Fruit fly (Drosophila melanogaster) whole organism, embryonic: ENCODE data around the gene Sec13.
A peak's percentile ranks its signal among the peaks of the same experiment; 100 is the strongest.

Experiments used
- Asciz ChIP-seq: fragments of 200-800 bp; sonication (Bioruptor generic); optimal IDR thresholded peaks from 2 replicates; lab custom pipeline; 2017; ENCODE audit warnings: missing biosample characterization, mild to moderate bottlenecking, missing genetic modification characterization, missing genetic modification reagents
- Atf-2 ChIP-seq: fragments of 200-800 bp; sonication (Bioruptor generic); optimal IDR thresholded peaks from 2 replicates; lab custom pipeline; 2016; ENCODE audit warnings: missing biosample characterization, missing genetic modification characterization
- Bteb2 ChIP-seq: fragments of 200-800 bp; sonication (Bioruptor generic); optimal IDR thresholded peaks from 2 replicates; lab custom pipeline; 2016; ENCODE audit warnings: missing biosample characterization, missing genetic modification characterization
- CG10959 ChIP-seq: fragments of 200-800 bp; sonication (Bioruptor generic); IDR thresholded peaks from 2 replicates; pipeline ENCODE4 v1.3.6; 2022; ENCODE audit warnings: missing biosample characterization, missing genetic modification characterization
- CG11723 ChIP-seq: fragments of 200-800 bp; sonication (Bioruptor generic); optimal IDR thresholded peaks from 2 replicates; lab custom pipeline; 2017; ENCODE audit warnings: missing biosample characterization, mild to moderate bottlenecking, missing genetic modification characterization
- CG1233 ChIP-seq: fragments of 200-800 bp; sonication (Bioruptor generic); optimal IDR thresholded peaks from 4 replicates; lab custom pipeline; 2018; ENCODE audit warnings: missing biosample characterization, mild to moderate bottlenecking, missing genetic modification characterization
- CG13296 ChIP-seq: fragments of 200-800 bp; sonication (Bioruptor generic); optimal IDR thresholded peaks from 3 replicates; lab custom pipeline; 2018; ENCODE audit warnings: missing biosample characterization, mild to moderate bottlenecking, missing genetic modification characterization
- CG13894 ChIP-seq: fragments of 200-800 bp; sonication (Bioruptor generic); optimal IDR thresholded peaks from 3 replicates; lab custom pipeline; 2018; ENCODE audit warnings: missing biosample characterization, mild to moderate bottlenecking, missing genetic modification characterization, moderate library complexity
- CG14965 ChIP-seq: fragments of 200-800 bp; sonication (Bioruptor generic); optimal IDR thresholded peaks from 2 replicates; lab custom pipeline; 2016; ENCODE audit warnings: missing biosample characterization, missing genetic modification characterization, borderline replicate concordance
- CG15073 ChIP-seq: fragments of 200-800 bp; sonication (Bioruptor generic); optimal IDR thresholded peaks from 2 replicates; lab custom pipeline; 2016; ENCODE audit warnings: missing biosample characterization, missing genetic modification characterization
- CG17359 ChIP-seq: fragments of 200-800 bp; sonication (Bioruptor generic); optimal IDR thresholded peaks from 3 replicates; lab custom pipeline; 2018; ENCODE audit warnings: missing biosample characterization, mild to moderate bottlenecking, missing genetic modification characterization, moderate library complexity
- CG18011 ChIP-seq: fragments of 200-800 bp; sonication (Bioruptor generic); optimal IDR thresholded peaks from 2 replicates; lab custom pipeline; 2017; ENCODE audit warnings: missing biosample characterization, missing genetic modification characterization, mild to moderate bottlenecking, moderate library complexity, missing genotype
- CG18619 ChIP-seq: fragments of 200-800 bp; sonication (Bioruptor generic); optimal IDR thresholded peaks from 3 replicates; lab custom pipeline; 2017; ENCODE audit warnings: missing biosample characterization, mild to moderate bottlenecking, missing genetic modification characterization
- CG2202 ChIP-seq: fragments of 200-800 bp; sonication (Bioruptor generic); optimal IDR thresholded peaks from 2 replicates; lab custom pipeline; 2018; ENCODE audit warnings: missing biosample characterization, mild to moderate bottlenecking, missing genetic modification characterization
- CG2712 ChIP-seq: fragments of 200-800 bp; optimal IDR thresholded peaks from 3 replicates; lab custom pipeline; 2019; ENCODE audit warnings: missing biosample characterization, mild to moderate bottlenecking, missing genetic modification characterization, moderate library complexity
- CG3163 ChIP-seq: fragments of 200-800 bp; sonication (Bioruptor generic); optimal IDR thresholded peaks from 3 replicates; lab custom pipeline; 2016; ENCODE audit warnings: missing biosample characterization, missing genetic modification characterization
- CG3995 ChIP-seq: fragments of 200-800 bp; sonication (Bioruptor generic); optimal IDR thresholded peaks from 3 replicates; lab custom pipeline; 2016; ENCODE audit warnings: missing biosample characterization, missing genetic modification characterization
- CG8765 ChIP-seq: fragments of 200-800 bp; sonication (Bioruptor generic); IDR thresholded peaks from 2 replicates; pipeline ENCODE4 v1.3.6; 2022; ENCODE audit warnings: missing biosample characterization, missing genetic modification characterization
- CG8924 ChIP-seq: fragments of 200-800 bp; optimal IDR thresholded peaks from 3 replicates; lab custom pipeline; 2019; ENCODE audit warnings: missing biosample characterization, mild to moderate bottlenecking, missing genetic modification characterization, moderate library complexity
- CG9876 ChIP-seq: fragments of 200-800 bp; sonication (Bioruptor generic); optimal IDR thresholded peaks from 2 replicates; lab custom pipeline; 2016; ENCODE audit warnings: missing biosample characterization, missing genetic modification characterization
- Dad ChIP-seq: fragments of 200-800 bp; sonication (Bioruptor generic); optimal IDR thresholded peaks from 3 replicates; lab custom pipeline; 2016; ENCODE audit warnings: missing biosample characterization, missing genetic modification characterization
- Dek ChIP-seq: fragments of 200-800 bp; sonication (Bioruptor generic); optimal IDR thresholded peaks from 3 replicates; lab custom pipeline; 2019; ENCODE audit warnings: missing biosample characterization, mild to moderate bottlenecking, missing genetic modification characterization, moderate library complexity
- Dip2 ChIP-seq: fragments of 200-800 bp; sonication (Bioruptor generic); IDR thresholded peaks from 2 replicates; pipeline ENCODE4 v1.3.6; 2022; ENCODE audit warnings: missing biosample characterization, missing genetic modification characterization
- Dip3 ChIP-seq: fragments of 200-800 bp; sonication (Bioruptor generic); optimal IDR thresholded peaks from 3 replicates; lab custom pipeline; 2016; ENCODE audit warnings: missing biosample characterization, missing genetic modification characterization
- HLHmδ ChIP-seq: fragments of 200-800 bp; sonication (Bioruptor generic); optimal IDR thresholded peaks from 2 replicates; lab custom pipeline; 2018; ENCODE audit warnings: missing biosample characterization, mild to moderate bottlenecking, missing genetic modification characterization, moderate library complexity
- MESR4 ChIP-seq: fragments of 200-800 bp; sonication (Bioruptor generic); optimal IDR thresholded peaks from 2 replicates; lab custom pipeline; 2018; ENCODE audit warnings: missing biosample characterization, mild to moderate bottlenecking, missing genetic modification characterization, moderate library complexity
- Nf-YB ChIP-seq: fragments of 200-800 bp; sonication (Bioruptor generic); optimal IDR thresholded peaks from 3 replicates; lab custom pipeline; 2019; ENCODE audit warnings: missing biosample characterization, mild to moderate bottlenecking, missing genetic modification characterization, moderate library complexity
- Nf-YC ChIP-seq: fragments of 200-800 bp; optimal IDR thresholded peaks from 3 replicates; lab custom pipeline; 2019; ENCODE audit warnings: missing biosample characterization, mild to moderate bottlenecking, missing genetic modification characterization, moderate library complexity
- Pdp1 ChIP-seq, 2 experiments: fragments of 200-800 bp; sonication (Bioruptor generic); optimal IDR thresholded peaks; 3 replicates each; lab custom pipeline; 2016; ENCODE audit warnings: missing biosample characterization in 2 of 2, missing genetic modification characterization in 2 of 2, mild to moderate bottlenecking in 1 of 2, moderate library complexity in 1 of 2
- Ravus ChIP-seq: fragments of 200-800 bp; sonication (Bioruptor generic); IDR thresholded peaks from 2 replicates; pipeline ENCODE4 v1.3.6; 2022; ENCODE audit warnings: missing biosample characterization, missing genetic modification characterization
- Rfx ChIP-seq: fragments of 200-800 bp; sonication (Bioruptor generic); IDR thresholded peaks from 2 replicates; pipeline ENCODE4 v1.3.6; 2022; ENCODE audit warnings: missing biosample characterization, missing genetic modification characterization
- Side ChIP-seq: fragments of 200-800 bp; sonication (Bioruptor generic); optimal IDR thresholded peaks from 2 replicates; lab custom pipeline; 2016; ENCODE audit warnings: missing biosample characterization, missing genetic modification characterization
- bbx ChIP-seq: fragments of 200-800 bp; sonication (Bioruptor generic); IDR thresholded peaks from 2 replicates; pipeline ENCODE4 v1.3.6; 2022; ENCODE audit warnings: missing biosample characterization, missing genetic modification characterization; ENCODE audit not compliant: partially characterized antibody
- chm ChIP-seq: fragments of 200-800 bp; sonication (Bioruptor generic); IDR thresholded peaks from 2 replicates; pipeline ENCODE4 v1.3.6; 2022; ENCODE audit warnings: missing biosample characterization, missing genetic modification characterization
- croc ChIP-seq: fragments of 200-800 bp; sonication (Bioruptor generic); conservative IDR thresholded peaks from 3 replicates; pipeline ENCODE4 v1.3.6; 2022; ENCODE audit warnings: missing biosample characterization, missing genetic modification characterization
- eve ChIP-seq, 2 experiments: fragments of >200 bp; optimal IDR thresholded peaks; 2 replicates each; lab custom pipeline; 2017; ENCODE audit warnings: missing biosample characterization in 2 of 2, missing genetic modification characterization in 2 of 2
- eyg ChIP-seq: fragments of 200-800 bp; sonication (Bioruptor generic); optimal IDR thresholded peaks from 3 replicates; lab custom pipeline; 2016; ENCODE audit warnings: missing biosample characterization, missing genetic modification characterization
- gcm2 ChIP-seq: fragments of 200-800 bp; sonication (Bioruptor generic); optimal IDR thresholded peaks from 2 replicates; lab custom pipeline; 2016; ENCODE audit warnings: missing biosample characterization, missing genetic modification characterization
- gfzf ChIP-seq: fragments of 200-800 bp; sonication (Bioruptor generic); optimal IDR thresholded peaks from 2 replicates; lab custom pipeline; 2016; ENCODE audit warnings: missing biosample characterization, mild to moderate bottlenecking, missing genetic modification characterization, moderate library complexity
- h ChIP-seq: fragments of >200 bp; optimal IDR thresholded peaks from 2 replicates; lab custom pipeline; 2017
- lbe ChIP-seq: fragments of 200-800 bp; sonication (Bioruptor generic); optimal IDR thresholded peaks from 2 replicates; lab custom pipeline; 2016; ENCODE audit warnings: missing biosample characterization, mild to moderate bottlenecking, missing genetic modification characterization
- lola ChIP-seq, 3 experiments: fragments of >200 bp in 2 of 3; fragments of 200-800 bp in 1 of 3; sonication (Bioruptor generic) in 1 of 3; optimal IDR thresholded peaks; 2 replicates each; lab custom pipeline; 2017 to 2019; ENCODE audit warnings: missing biosample characterization in 3 of 3, missing genetic modification characterization in 3 of 3, mild to moderate bottlenecking in 1 of 3, moderate library complexity in 1 of 3
- lov ChIP-seq, 2 experiments: fragments of 200-800 bp in 1 of 2; fragments of >200 bp in 1 of 2; sonication (Bioruptor generic) in 1 of 2; IDR thresholded peaks in 1 of 2; optimal IDR thresholded peaks in 1 of 2; 2 replicates in 1 of 2; 3 replicates in 1 of 2; pipeline versions ENCODE4 v1.3.6 to Lab custom; 2017 to 2022; ENCODE audit warnings: missing biosample characterization in 1 of 2, missing genetic modification characterization in 1 of 2
- nom ChIP-seq: fragments of 200-800 bp; sonication (Bioruptor generic); optimal IDR thresholded peaks from 2 replicates; lab custom pipeline; 2017; ENCODE audit warnings: missing biosample characterization, missing genetic modification characterization, mild to moderate bottlenecking, moderate library complexity, missing genetic modification reagents
- pita ChIP-seq: fragments of 200-800 bp; sonication (Bioruptor generic); optimal IDR thresholded peaks from 2 replicates; lab custom pipeline; 2017; ENCODE audit warnings: missing biosample characterization, mild to moderate bottlenecking, missing genetic modification characterization
- stc ChIP-seq: fragments of 200-800 bp; sonication (Bioruptor generic); IDR thresholded peaks from 2 replicates; pipeline ENCODE4 v1.3.6; 2022; ENCODE audit warnings: missing biosample characterization, missing genetic modification characterization
- tin ChIP-seq: fragments of 200-800 bp; sonication (Bioruptor generic); optimal IDR thresholded peaks from 3 replicates; lab custom pipeline; 2016; ENCODE audit warnings: missing biosample characterization, missing genetic modification characterization
- toy ChIP-seq: fragments of 200-800 bp; sonication (Bioruptor generic); IDR thresholded peaks from 2 replicates; pipeline ENCODE4 v1.3.6; 2022; ENCODE audit warnings: missing biosample characterization, missing genetic modification characterization
- trem ChIP-seq: fragments of 200-800 bp; optimal IDR thresholded peaks from 3 replicates; lab custom pipeline; 2019; ENCODE audit warnings: missing biosample characterization, mild to moderate bottlenecking, missing genetic modification characterization, moderate library complexity
- twi ChIP-seq: fragments of 200-800 bp; optimal IDR thresholded peaks from 2 replicates; lab custom pipeline; 2019; ENCODE audit warnings: missing biosample characterization, mild to moderate bottlenecking, missing genetic modification characterization, moderate library complexity
- usp ChIP-seq: fragments of >200 bp; optimal IDR thresholded peaks from 2 replicates; lab custom pipeline; 2017; ENCODE audit warnings: missing biosample characterization, missing genetic modification characterization

Gene Sec13

dm6 chr3R:23335577-23335976, 20.5 kb upstream of the Sec13 start (continued):
- TF ChIP-seq lov (optimal IDR thresholded peaks at IDR 0.05; lab: Kevin White, UChicago) (no peak), lov (GFP tag; IDR thresholded peaks at IDR 0.05; lab: Robert Waterston, UW) (no peak), CG3995 (GFP tag; lab: Kevin White, UChicago) (peak; percentile 16), Dek (peak; percentile 79), CG8924 (tag; lab: Kevin White, UChicago) (peak; percentile 87), toy (GFP tag; lab: Robert Waterston, UW) (peak; percentile 52; the same call in 1 of the 2 replicates), Dip2 (GFP tag; lab: Robert Waterston, UW) (no peak), chm (GFP tag; lab: Robert Waterston, UW) (no peak), CG3163 (GFP tag; lab: Kevin White, UChicago) (no peak), eyg (GFP tag; lab: Kevin White, UChicago) (no peak), h (no peak), CG18011 (GFP tag; lab: Kevin White, UChicago) (peak; percentile 67), Nf-YC (tag; lab: Kevin White, UChicago) (peak; percentile 64), CG14965 (GFP tag; lab: Kevin White, UChicago) (no peak), Asciz (peak; percentile 71), lbe (GFP tag; lab: Kevin White, UChicago) (no peak), CG15073 (no peak), tin (GFP tag; lab: Kevin White, UChicago) (peak; percentile 32), lola (GFP tag; optimal IDR thresholded peaks at IDR 0.05; lab: Kevin White, UChicago) (peak in 1 of 3 experiments; percentile 43), bbx (GFP tag; lab: Robert Waterston, UW) (no peak), CG8765 (GFP tag; lab: Robert Waterston, UW) (0 out of 2 replicates have a peak, but pooled peaks have one; percentile 31), gcm2 (GFP tag; lab: Kevin White, UChicago) (no peak), twi (tag; lab: Kevin White, UChicago) (peak; percentile 50), CG17359 (tag; lab: Kevin White, UChicago) (peak; percentile 64), usp (no peak), CG1233 (peak; percentile 80), Pdp1 (GFP tag; optimal IDR thresholded peaks at IDR 0.05; lab: Kevin White, UChicago) (peak; percentile 1 to 48), CG9876 (GFP tag; lab: Kevin White, UChicago) (no peak), CG2202 (tag; lab: Kevin White, UChicago) (peak; percentile 0), Side (GFP tag; lab: Kevin White, UChicago) (no peak), MESR4 (no peak), CG18619 (GFP tag; lab: Kevin White, UChicago) (peak; percentile 83), CG13894 (tag; lab: Kevin White, UChicago) (peak; percentile 76), Dip3 (GFP tag; lab: Kevin White, UChicago) (no peak), Nf-YB (GFP tag; lab: Kevin White, UChicago) (peak; percentile 59), gfzf (GFP tag; lab: Kevin White, UChicago) (no peak), CG10959 (GFP tag; lab: Robert Waterston, UW) (no peak), eve (GFP tag; optimal IDR thresholded peaks at IDR 0.05; lab: Kevin White, UChicago) (no peak), HLHmδ (GFP tag; lab: Kevin White, UChicago) (no peak), Bteb2 (GFP tag; lab: Kevin White, UChicago) (no peak), CG13296 (GFP tag; lab: Kevin White, UChicago) (peak; percentile 90), stc (GFP tag; lab: Robert Waterston, UW) (peak; percentile 53; the same call in 1 of the 2 replicates), pita (GFP tag; lab: Kevin White, UChicago) (no peak), CG11723 (GFP tag; lab: Kevin White, UChicago) (peak; percentile 60), trem (peak; percentile 28), Dad (no peak), Ravus (GFP tag; lab: Robert Waterston, UW) (no peak), croc (GFP tag; lab: Robert Waterston, UW) (no peak), CG2712 (tag; lab: Kevin White, UChicago) (peak; percentile 70), Rfx (GFP tag; lab: Robert Waterston, UW) (peak; percentile 82), nom (GFP tag; lab: Kevin White, UChicago) (peak; percentile 96), Atf-2 (GFP tag; lab: Kevin White, UChicago) (no peak)
